Worm (Caenorhabditis elegans) whole organism, early embryonic: ENCODE results near the gene cls-1.

ENCODE experiments used
- B0310.2 ChIP-seq: sonication (generic microtip); optimal IDR thresholded peaks from 2 replicates; lab custom pipeline; 2016; ENCODE audit warnings: mild to moderate bottlenecking, missing genetic modification characterization, missing compliant biosample characterization
- F13C5.2 ChIP-seq: sonication (generic microtip); optimal IDR thresholded peaks from 2 replicates; lab custom pipeline; 2017; ENCODE audit warnings: mild to moderate bottlenecking, missing genetic modification characterization, inconsistent platforms, missing compliant biosample characterization
- aly-1 ChIP-seq: sonication (generic microtip); optimal IDR thresholded peaks from 2 replicates; lab custom pipeline; 2016; ENCODE audit warnings: missing genetic modification characterization, missing compliant biosample characterization
- ama-1 ChIP-seq: fragments of 150-350 bp; optimal IDR thresholded peaks from 2 replicates; lab custom pipeline; 2014
- ceh-13 ChIP-seq: fragments of 200-800 bp; sonication (Bioruptor generic); optimal IDR thresholded peaks from 2 replicates; lab custom pipeline; 2018; ENCODE audit warnings: mild to moderate bottlenecking, missing genetic modification characterization, missing compliant biosample characterization
- ceh-36 ChIP-seq: sonication (generic microtip); optimal IDR thresholded peaks from 2 replicates; lab custom pipeline; 2016; ENCODE audit warnings: missing genetic modification characterization, inconsistent platforms, missing compliant biosample characterization
- ets-7 ChIP-seq: sonication (generic microtip); optimal IDR thresholded peaks from 2 replicates; lab custom pipeline; 2016; ENCODE audit warnings: missing genotype, missing genetic modification characterization, missing compliant biosample characterization
- flt-1 ChIP-seq: fragments of 200-800 bp; sonication (Bioruptor generic); IDR thresholded peaks from 2 replicates; pipeline ENCODE4 v1.3.6; 2022; ENCODE audit warnings: missing genetic modification characterization, missing compliant biosample characterization
- hmbx-1 ChIP-seq: sonication (generic microtip); optimal IDR thresholded peaks from 2 replicates; lab custom pipeline; 2016; ENCODE audit warnings: mild to moderate bottlenecking, missing genetic modification characterization, missing compliant biosample characterization
- hmg-4 ChIP-seq: fragments of 200-800 bp; sonication (Bioruptor generic); optimal IDR thresholded peaks from 2 replicates; lab custom pipeline; 2018; ENCODE audit warnings: mild to moderate bottlenecking, missing genetic modification characterization, missing compliant biosample characterization
- hnd-1 ChIP-seq: sonication (generic microtip); optimal IDR thresholded peaks from 2 replicates; lab custom pipeline; 2016; ENCODE audit warnings: missing genetic modification characterization, missing compliant biosample characterization
- pes-1 ChIP-seq: fragments of 200-800 bp; sonication (Bioruptor generic); IDR thresholded peaks from 2 replicates; pipeline ENCODE4 v1.3.6; 2022; ENCODE audit warnings: missing genetic modification reagents, missing genetic modification characterization, missing compliant biosample characterization
- scrt-1 ChIP-seq: fragments of 200-800 bp; sonication (Bioruptor generic); IDR thresholded peaks from 2 replicates; pipeline ENCODE4 v1.3.6; 2022; ENCODE audit warnings: missing genetic modification characterization, missing compliant biosample characterization
- sea-1 ChIP-seq: fragments of 200-800 bp; sonication (Bioruptor generic); conservative IDR thresholded peaks from 2 replicates; pipeline ENCODE4 v1.3.6; 2022; ENCODE audit warnings: missing genetic modification characterization, missing compliant biosample characterization
- tbx-11 ChIP-seq: fragments of 200-800 bp; sonication (Bioruptor generic); IDR thresholded peaks from 2 replicates; pipeline ENCODE4 v1.3.6; 2022; ENCODE audit warnings: missing genetic modification characterization, missing compliant biosample characterization
- tbx-37 ChIP-seq: fragments of 200-800 bp; sonication (Bioruptor generic); conservative IDR thresholded peaks from 2 replicates; pipeline ENCODE4 v1.3.6; 2022; ENCODE audit warnings: missing genetic modification reagents, missing genetic modification characterization, missing compliant biosample characterization
- tra-4 ChIP-seq: sonication (generic microtip); optimal IDR thresholded peaks from 2 replicates; lab custom pipeline; 2017; ENCODE audit warnings: missing genetic modification characterization, missing compliant biosample characterization

cls-1 gene

ce11 chrIII:7520672-7521071 is 12.7 kb downstream of the cls-1 start, which contains the start of the genes cux-7 and C07H6.2:
cux-7 (minus strand) TSS chrIII:7520845.
C07H6.2 (plus strand) TSS chrIII:7521009.
- TF ChIP-seq tra-4 (tag; lab: Kevin White, UChicago) (peak; percentile 45), hnd-1 (tag; lab: Kevin White, UChicago) (peak; percentile 39), scrt-1 (GFP tag; lab: Robert Waterston, UW) (0 out of 2 replicates have a peak, but pooled peaks have one; percentile 53), ets-7 (tag; lab: Kevin White, UChicago) (peak; percentile 57), aly-1 (tag; lab: Kevin White, UChicago) (peak; percentile 2), tbx-11 (GFP tag; lab: Robert Waterston, UW) (0 out of 2 replicates have a peak, but pooled peaks have one; percentile 54), hmg-4 (peak; percentile 49), tbx-37 (GFP tag; lab: Robert Waterston, UW) (peak; percentile 98), ama-1 (lab: Kevin White, UChicago) (no peak), flt-1 (peak; percentile 65), F13C5.2 (tag; lab: Kevin White, UChicago) (peak; percentile 55), hmbx-1 (tag; lab: Kevin White, UChicago) (no peak), B0310.2 (peak; percentile 11), pes-1 (GFP tag; lab: Robert Waterston, UW) (no peak), sea-1 (GFP tag; lab: Robert Waterston, UW) (peak; percentile 63; the same call in 1 of the 2 replicates)

ce11 chrIII:7521163-7521562 is 13.2 kb downstream of the cls-1 start, which contains the start of gene lig-4:
lig-4 (plus strand) TSS chrIII:7521463.
- TF ChIP-seq tbx-11 (GFP tag; lab: Robert Waterston, UW) (no peak), tbx-37 (GFP tag; lab: Robert Waterston, UW) (no peak), flt-1 (no peak), hmg-4 (no peak), ceh-13 (no peak), ama-1 (lab: Kevin White, UChicago) (no peak), B0310.2 (no peak), sea-1 (GFP tag; lab: Robert Waterston, UW) (no peak), F13C5.2 (tag; lab: Kevin White, UChicago) (no peak)

- TF ChIP-seq ama-1 (lab: Kevin White, UChicago) = no peak
- no peak for TF ChIP-seq flt-1
- no peak for TF ChIP-seq sea-1 (GFP tag; lab: Robert Waterston, UW)
- no peak for TF ChIP-seq pes-1 (GFP tag; lab: Robert Waterston, UW)
- no peak for TF ChIP-seq scrt-1 (GFP tag; lab: Robert Waterston, UW)
- TF ChIP-seq hnd-1 (tag; lab: Kevin White, UChicago) = no peak
- no peak for TF ChIP-seq ceh-36 (tag; lab: Kevin White, UChicago)
- no peak for TF ChIP-seq F13C5.2 (tag; lab: Kevin White, UChicago)
- TF ChIP-seq tra-4 (tag; lab: Kevin White, UChicago) = no peak
Measured at ce11 chrIII:7524830-7525344, 16.9 kb downstream of the cls-1 start.

ce11 chrIII:7526974-7527466 is 19.0 kb downstream of the cls-1 start:
- TF ChIP-seq ceh-36 (tag; lab: Kevin White, UChicago) (no peak), aly-1 (tag; lab: Kevin White, UChicago) (no peak), ets-7 (tag; lab: Kevin White, UChicago) (no peak)

ce11 chrIII:7530108-7530507 is 22.1 kb downstream of the cls-1 start:
- TF ChIP-seq tbx-11 (GFP tag; lab: Robert Waterston, UW) = no peak
- no peak for TF ChIP-seq ets-7 (tag; lab: Kevin White, UChicago)

- TF ChIP-seq ets-7 (tag; lab: Kevin White, UChicago) (no peak), tbx-37 (GFP tag; lab: Robert Waterston, UW) (no peak), hmbx-1 (tag; lab: Kevin White, UChicago) (no peak), sea-1 (GFP tag; lab: Robert Waterston, UW) (no peak), flt-1 (no peak)
Measured at ce11 chrIII:7530830-7531229, 22.9 kb downstream of the cls-1 start.

ce11 chrIII:7531385-7531784 is 23.4 kb downstream of the cls-1 start:
- TF ChIP-seq flt-1 (no peak), hmg-4 (no peak), F13C5.2 (tag; lab: Kevin White, UChicago) (no peak)

- TF ChIP-seq sea-1 (GFP tag; lab: Robert Waterston, UW) (no peak), ceh-36 (tag; lab: Kevin White, UChicago) (no peak), tbx-37 (GFP tag; lab: Robert Waterston, UW) (no peak), scrt-1 (GFP tag; lab: Robert Waterston, UW) (no peak), flt-1 (no peak), ets-7 (tag; lab: Kevin White, UChicago) (no peak), hmg-4 (no peak), F13C5.2 (tag; lab: Kevin White, UChicago) (no peak), B0310.2 (no peak), ama-1 (lab: Kevin White, UChicago) (no peak), aly-1 (tag; lab: Kevin White, UChicago) (no peak), hmbx-1 (tag; lab: Kevin White, UChicago) (no peak), tbx-11 (GFP tag; lab: Robert Waterston, UW) (no peak), ceh-13 (no peak), hnd-1 (tag; lab: Kevin White, UChicago) (no peak), tra-4 (tag; lab: Kevin White, UChicago) (no peak), pes-1 (GFP tag; lab: Robert Waterston, UW) (no peak)
Measured at ce11 chrIII:7533012-7533411, 25.0 kb downstream of the cls-1 start.
